Worm (Caenorhabditis elegans): ENCODE data around the gene ire-1.

DNA sequence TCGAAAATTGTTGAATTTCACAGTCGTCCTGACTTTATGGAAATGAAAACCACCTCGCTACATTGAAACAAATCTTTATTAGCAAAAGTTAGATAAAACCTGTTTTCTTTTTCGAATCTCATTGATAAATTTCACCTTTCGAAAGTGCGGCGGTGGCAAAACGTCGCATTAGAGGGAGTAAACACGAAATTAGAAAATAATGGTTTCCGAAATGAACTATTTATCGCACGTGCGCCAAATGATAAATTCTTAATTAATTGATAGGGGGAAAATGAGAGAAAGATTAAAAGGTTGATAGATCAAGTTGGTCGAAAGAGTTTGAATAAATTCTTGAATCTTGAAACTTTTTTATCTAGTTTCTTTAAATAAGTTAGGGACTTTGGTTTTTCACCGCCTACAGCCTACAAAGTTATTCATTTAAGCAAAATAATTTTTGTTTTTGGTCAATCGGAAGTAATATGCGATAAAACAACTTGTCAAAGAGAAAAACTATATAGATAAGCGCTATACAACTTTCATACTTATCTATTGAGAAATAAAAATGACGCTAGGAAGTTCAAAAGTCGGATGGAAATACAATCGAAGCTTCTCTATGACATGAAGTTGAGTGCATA, 53.6 kb downstream of the ire-1 start:
- TF ChIP-seq ztf-29 (GFP tag; IDR thresholded peaks at IDR 0.05) = no peak
- TF ChIP-seq flt-1 (GFP tag; IDR thresholded peaks at IDR 0.05) = no peak
- no peak for TF ChIP-seq med-1 (GFP tag; optimal IDR thresholded peaks at IDR 0.05; ENCODE audit: insufficient read depth)
- no peak for TF ChIP-seq ztf-23 (GFP tag; IDR thresholded peaks at IDR 0.05)
- no peak for TF ChIP-seq ref-1 (GFP tag; conservative IDR thresholded peaks at IDR 0.05)
- TF ChIP-seq tab-1 (GFP tag; IDR thresholded peaks at IDR 0.05) = no peak
- TF ChIP-seq cog-1 (tag; optimal IDR thresholded peaks at IDR 0.05) = no peak
- TF ChIP-seq klf-2 (GFP tag; conservative IDR thresholded peaks at IDR 0.05) = no peak

Data from whole organism, midembryonic.